Fruit fly (Drosophila melanogaster) whole organism, prepupa: ENCODE measurements around the gene uncNacbeta.

Experiments
- Blimp-1 ChIP-seq: fragments of 200-800 bp; sonication (Bioruptor generic); optimal IDR thresholded peaks from 3 replicates; lab custom pipeline; 2017; ENCODE audit warnings: missing biosample characterization, missing genetic modification characterization, mild to moderate bottlenecking, moderate library complexity, missing genetic modification reagents
- CG10631 ChIP-seq: fragments of 200-800 bp; sonication (Bioruptor generic); optimal IDR thresholded peaks from 2 replicates; lab custom pipeline; 2016; ENCODE audit warnings: missing biosample characterization, missing genetic modification characterization
- CG11294 ChIP-seq: fragments of 200-800 bp; sonication (Bioruptor generic); IDR thresholded peaks from 2 replicates; pipeline ENCODE4 v1.3.6; 2022; ENCODE audit warnings: missing biosample characterization, missing genetic modification characterization
- CG11762 ChIP-seq: fragments of 200-800 bp; sonication (Bioruptor generic); optimal IDR thresholded peaks from 3 replicates; lab custom pipeline; 2016; ENCODE audit warnings: missing biosample characterization, missing genetic modification characterization; ENCODE audit not compliant: insufficient read depth
- CG1621 ChIP-seq: fragments of 200-800 bp; sonication (Bioruptor generic); optimal IDR thresholded peaks from 3 replicates; lab custom pipeline; 2018; ENCODE audit warnings: missing biosample characterization, mild to moderate bottlenecking, missing genetic modification characterization
- CG3032 ChIP-seq: fragments of 200-800 bp; optimal IDR thresholded peaks from 2 replicates; lab custom pipeline; 2019; ENCODE audit warnings: missing biosample characterization, mild to moderate bottlenecking, missing genetic modification characterization, moderate library complexity
- CG31627 ChIP-seq: fragments of 200-800 bp; sonication (Bioruptor generic); optimal IDR thresholded peaks from 3 replicates; lab custom pipeline; 2016; ENCODE audit warnings: missing biosample characterization, missing genetic modification characterization
- CG32006 ChIP-seq: fragments of 200-800 bp; sonication (Bioruptor generic); optimal IDR thresholded peaks from 3 replicates; lab custom pipeline; 2017; ENCODE audit warnings: missing biosample characterization, mild to moderate bottlenecking, missing genetic modification characterization
- CG34406 ChIP-seq: fragments of 200-800 bp; sonication (Bioruptor generic); optimal IDR thresholded peaks from 3 replicates; lab custom pipeline; 2016; ENCODE audit warnings: missing biosample characterization, missing genetic modification characterization
- CG3919 ChIP-seq: fragments of 200-800 bp; sonication (Bioruptor generic); optimal IDR thresholded peaks from 3 replicates; lab custom pipeline; 2016; ENCODE audit warnings: missing biosample characterization, missing genetic modification characterization
- CG4318 ChIP-seq: fragments of 200-800 bp; sonication (Bioruptor generic); optimal IDR thresholded peaks from 3 replicates; lab custom pipeline; 2017; ENCODE audit warnings: missing biosample characterization, mild to moderate bottlenecking, missing genetic modification characterization
- CG6163 ChIP-seq: fragments of 200-800 bp; sonication (Bioruptor generic); IDR thresholded peaks from 3 replicates; pipeline ENCODE4 v1.3.6; 2022; ENCODE audit warnings: missing biosample characterization, missing genetic modification characterization
- CG6792 ChIP-seq: fragments of 200-800 bp; sonication (Bioruptor generic); optimal IDR thresholded peaks from 3 replicates; lab custom pipeline; 2016; ENCODE audit warnings: missing biosample characterization, missing genetic modification characterization
- CG6808 ChIP-seq: fragments of 200-800 bp; sonication (Bioruptor generic); optimal IDR thresholded peaks from 3 replicates; lab custom pipeline; 2017; ENCODE audit warnings: missing biosample characterization, missing genetic modification characterization, mild to moderate bottlenecking, moderate library complexity, missing genetic modification reagents
- CG6854 ChIP-seq: fragments of 200-800 bp; sonication (Bioruptor generic); optimal IDR thresholded peaks from 2 replicates; lab custom pipeline; 2017; ENCODE audit warnings: missing biosample characterization, mild to moderate bottlenecking, missing genetic modification characterization
- CG7368 ChIP-seq: fragments of 200-800 bp; sonication (Bioruptor generic); optimal IDR thresholded peaks from 3 replicates; lab custom pipeline; 2016; ENCODE audit warnings: missing biosample characterization, missing genetic modification characterization
- CG8119 ChIP-seq: fragments of 200-800 bp; sonication (Bioruptor generic); IDR thresholded peaks from 3 replicates; pipeline ENCODE4 v1.3.6; 2022; ENCODE audit warnings: missing biosample characterization, missing genetic modification characterization
- CG8319 ChIP-seq: fragments of 200-800 bp; sonication (Bioruptor generic); optimal IDR thresholded peaks from 3 replicates; lab custom pipeline; 2016; ENCODE audit warnings: missing biosample characterization, missing genetic modification characterization
- CG9139 ChIP-seq: fragments of 200-800 bp; sonication (Bioruptor generic); optimal IDR thresholded peaks from 3 replicates; lab custom pipeline; 2017; ENCODE audit warnings: missing biosample characterization, mild to moderate bottlenecking, missing genetic modification characterization
- Eip75B ChIP-seq: fragments of 200-800 bp; sonication (Bioruptor generic); optimal IDR thresholded peaks from 3 replicates; lab custom pipeline; 2016; ENCODE audit warnings: missing biosample characterization, missing genetic modification characterization
- Eip78C ChIP-seq: fragments of 200-800 bp; sonication (Bioruptor generic); peaks from one replicate; lab custom pipeline; 2016; ENCODE audit warnings: missing biosample characterization, missing genetic modification characterization
- Ets96B ChIP-seq: fragments of 200-800 bp; optimal IDR thresholded peaks from 2 replicates; lab custom pipeline; 2019; ENCODE audit warnings: missing biosample characterization, mild to moderate bottlenecking, missing genetic modification characterization, moderate library complexity
- Hr39 ChIP-seq: fragments of 200-800 bp; sonication (Bioruptor generic); optimal IDR thresholded peaks from 2 replicates; lab custom pipeline; 2016; ENCODE audit warnings: missing biosample characterization, missing genetic modification characterization
- Hr4 ChIP-seq: fragments of 200-800 bp; sonication (Bioruptor generic); optimal IDR thresholded peaks from 3 replicates; lab custom pipeline; 2016; ENCODE audit warnings: missing biosample characterization, missing genetic modification characterization
- Lpt ChIP-seq: fragments of 200-800 bp; sonication (Bioruptor generic); optimal IDR thresholded peaks from 3 replicates; lab custom pipeline; 2016; ENCODE audit warnings: missing biosample characterization, missing genetic modification characterization
- Met ChIP-seq: fragments of 200-800 bp; sonication (Bioruptor generic); optimal IDR thresholded peaks from 3 replicates; lab custom pipeline; 2016; ENCODE audit warnings: missing biosample characterization, missing genetic modification characterization
- OdsH ChIP-seq: fragments of 200-800 bp; sonication (Bioruptor generic); optimal IDR thresholded peaks from 3 replicates; lab custom pipeline; 2016; ENCODE audit warnings: missing biosample characterization, missing genetic modification characterization
- Smox ChIP-seq: fragments of 200-800 bp; sonication (Bioruptor generic); optimal IDR thresholded peaks from 3 replicates; lab custom pipeline; 2016; ENCODE audit warnings: missing biosample characterization, missing genetic modification characterization
- Sox102F ChIP-seq: fragments of 200-800 bp; sonication (Bioruptor generic); optimal IDR thresholded peaks from 2 replicates; lab custom pipeline; 2016; ENCODE audit warnings: missing biosample characterization, mild to moderate bottlenecking, missing genetic modification characterization
- Sox14 ChIP-seq: fragments of 200-800 bp; sonication (Bioruptor generic); optimal IDR thresholded peaks from 3 replicates; lab custom pipeline; 2016; ENCODE audit warnings: missing biosample characterization, missing genetic modification characterization
- acj6 ChIP-seq: fragments of 200-800 bp; sonication (Bioruptor generic); optimal IDR thresholded peaks from 3 replicates; lab custom pipeline; 2016; ENCODE audit warnings: missing biosample characterization, missing genetic modification characterization
- cyc ChIP-seq: fragments of 200-800 bp; sonication (Bioruptor generic); optimal IDR thresholded peaks from 3 replicates; lab custom pipeline; 2016; ENCODE audit warnings: missing biosample characterization, missing genetic modification characterization
- dac ChIP-seq: fragments of 200-800 bp; sonication (Bioruptor generic); optimal IDR thresholded peaks from 2 replicates; lab custom pipeline; 2017; ENCODE audit warnings: missing biosample characterization, mild to moderate bottlenecking, missing genetic modification characterization
- esn ChIP-seq: fragments of 200-800 bp; sonication (Bioruptor generic); optimal IDR thresholded peaks from 2 replicates; lab custom pipeline; 2016; ENCODE audit warnings: missing biosample characterization, mild to moderate bottlenecking, missing genetic modification characterization, moderate library complexity
- fd85E ChIP-seq: fragments of 200-800 bp; sonication (Bioruptor generic); optimal IDR thresholded peaks from 3 replicates; lab custom pipeline; 2016; ENCODE audit warnings: missing biosample characterization, missing genetic modification characterization
- fkh ChIP-seq: fragments of 200-800 bp; sonication (Bioruptor generic); optimal IDR thresholded peaks from 3 replicates; lab custom pipeline; 2017; ENCODE audit warnings: missing biosample characterization, mild to moderate bottlenecking, missing genetic modification characterization, moderate library complexity
- lz ChIP-seq: fragments of 200-800 bp; sonication (Bioruptor generic); optimal IDR thresholded peaks from 3 replicates; lab custom pipeline; 2016; ENCODE audit warnings: missing biosample characterization, missing genetic modification characterization
- net ChIP-seq: fragments of 200-800 bp; sonication (Bioruptor generic); optimal IDR thresholded peaks from 3 replicates; lab custom pipeline; 2016; ENCODE audit warnings: missing biosample characterization, missing genetic modification characterization
- pdm3 ChIP-seq: fragments of 200-800 bp; sonication (Bioruptor generic); optimal IDR thresholded peaks from 3 replicates; lab custom pipeline; 2016; ENCODE audit warnings: missing biosample characterization, missing genetic modification characterization
- salr ChIP-seq, 2 experiments: fragments of 200-800 bp; sonication (Bioruptor generic); optimal IDR thresholded peaks; 3 replicates each; lab custom pipeline; 2016 to 2018; ENCODE audit warnings: missing biosample characterization in 2 of 2, missing genetic modification characterization in 2 of 2, mild to moderate bottlenecking in 1 of 2
- spab ChIP-seq: fragments of 200-800 bp; sonication (Bioruptor generic); optimal IDR thresholded peaks from 2 replicates; lab custom pipeline; 2017; ENCODE audit warnings: missing biosample characterization, mild to moderate bottlenecking, missing genetic modification characterization, missing genetic modification reagents
- svp ChIP-seq: fragments of 200-800 bp; sonication (Bioruptor generic); peaks from one replicate; lab custom pipeline; 2016; ENCODE audit warnings: missing biosample characterization, missing genetic modification characterization
- topi ChIP-seq: fragments of 200-800 bp; sonication (Bioruptor generic); optimal IDR thresholded peaks from 3 replicates; lab custom pipeline; 2016; ENCODE audit warnings: missing biosample characterization, missing genetic modification characterization
- vri ChIP-seq: fragments of 200-800 bp; sonication (Bioruptor generic); optimal IDR thresholded peaks from 3 replicates; lab custom pipeline; 2016; ENCODE audit warnings: missing biosample characterization, mild to moderate bottlenecking, missing genetic modification characterization

Gene uncNacbeta

dm6 chr2L:604060-604459 lies 40.4 kb upstream of the uncNacbeta start (continued):
- TF ChIP-seq Blimp-1 (GFP tag; lab: Kevin White, UChicago), result no peak
- TF ChIP-seq Sox102F (GFP tag; lab: Kevin White, UChicago), result no peak
- peak in 1 of 2 experiments; percentile 21 for TF ChIP-seq salr (GFP tag; optimal IDR thresholded peaks at IDR 0.05; lab: Kevin White, UChicago)
- TF ChIP-seq CG32006, result peak; percentile 81
- no peak for TF ChIP-seq CG7368
- no peak for TF ChIP-seq CG6854 (GFP tag; lab: Kevin White, UChicago)
- TF ChIP-seq CG6792 (GFP tag; lab: Kevin White, UChicago), result no peak
- TF ChIP-seq Hr39 (GFP tag; lab: Kevin White, UChicago), result peak; percentile 23
- no peak for TF ChIP-seq CG3032
- peak; percentile 79 for TF ChIP-seq CG8119 (GFP tag; lab: Robert Waterston, UW)
- TF ChIP-seq Smox, result no peak
- no peak for TF ChIP-seq Ets96B
- peak; percentile 42 for TF ChIP-seq net (GFP tag; lab: Kevin White, UChicago)
- TF ChIP-seq CG9139 (GFP tag; lab: Kevin White, UChicago), result no peak
- peak; percentile 32 for TF ChIP-seq CG3919 (GFP tag; lab: Kevin White, UChicago)
- TF ChIP-seq CG8319 (GFP tag; lab: Kevin White, UChicago), result no peak
- TF ChIP-seq topi (GFP tag; lab: Kevin White, UChicago), result no peak

dm6 chr2L:602439-602879 lies 38.8 kb upstream of the uncNacbeta start, which contains the start of gene CG13689:
TSS of gene CG13689 (plus strand) at chr2L:602813.
- TF ChIP-seq CG3032, result no peak
- TF ChIP-seq Ets96B, result no peak
- no peak for TF ChIP-seq fd85E
- no peak for TF ChIP-seq spab (GFP tag; lab: Kevin White, UChicago)
- no peak for TF ChIP-seq CG11762 (GFP tag; lab: Kevin White, UChicago)
- TF ChIP-seq Eip75B (GFP tag; lab: Kevin White, UChicago), result peak; percentile 11
- peak; percentile 56 for TF ChIP-seq pdm3 (GFP tag; lab: Kevin White, UChicago)
- TF ChIP-seq svp (GFP tag; lab: Kevin White, UChicago), result peak; percentile 61
- TF ChIP-seq OdsH (GFP tag; lab: Kevin White, UChicago), result peak; percentile 34
- TF ChIP-seq CG11294 (GFP tag; lab: Robert Waterston, UW), result no peak
- no peak for TF ChIP-seq salr (GFP tag; optimal IDR thresholded peaks at IDR 0.05; lab: Kevin White, UChicago)
- TF ChIP-seq fkh, result peak; percentile 90
- no peak for TF ChIP-seq dac
- peak; percentile 60 for TF ChIP-seq esn (GFP tag; lab: Kevin White, UChicago)
- TF ChIP-seq Smox, result peak; percentile 17
- TF ChIP-seq acj6 (GFP tag; lab: Kevin White, UChicago), result peak; percentile 31
- no peak for TF ChIP-seq CG34406
- TF ChIP-seq CG3919 (GFP tag; lab: Kevin White, UChicago), result peak; percentile 27
- TF ChIP-seq CG10631 (GFP tag; lab: Kevin White, UChicago), result peak; percentile 46
- no peak for TF ChIP-seq CG1621
- TF ChIP-seq Hr4 (GFP tag; lab: Kevin White, UChicago), result peak; percentile 58
- peak; percentile 51 for TF ChIP-seq Hr39 (GFP tag; lab: Kevin White, UChicago)
- no peak for TF ChIP-seq CG7368
- peak; percentile 45 for TF ChIP-seq cyc (GFP tag; lab: Kevin White, UChicago)
- TF ChIP-seq Eip78C (GFP tag; lab: Kevin White, UChicago), result peak; percentile 82
- TF ChIP-seq Sox14 (GFP tag; lab: Kevin White, UChicago), result peak; percentile 46
- TF ChIP-seq Blimp-1 (GFP tag; lab: Kevin White, UChicago), result no peak
- TF ChIP-seq CG6808 (GFP tag; lab: Kevin White, UChicago), result no peak
- peak; percentile 44 for TF ChIP-seq lz
- TF ChIP-seq CG6163 (GFP tag; lab: Robert Waterston, UW), result no peak
- no peak for TF ChIP-seq vri (GFP tag; lab: Kevin White, UChicago)
- TF ChIP-seq Lpt (GFP tag; lab: Kevin White, UChicago), result no peak
- TF ChIP-seq CG6792 (GFP tag; lab: Kevin White, UChicago), result peak; percentile 10
- peak; percentile 28 for TF ChIP-seq topi (GFP tag; lab: Kevin White, UChicago)
- TF ChIP-seq net (GFP tag; lab: Kevin White, UChicago), result peak; percentile 1
- TF ChIP-seq CG31627 (GFP tag; lab: Kevin White, UChicago), result peak; percentile 56
- TF ChIP-seq Met (GFP tag; lab: Kevin White, UChicago), result peak; percentile 53
- no peak for TF ChIP-seq CG4318 (GFP tag; lab: Kevin White, UChicago)
